Fruit fly (Drosophila melanogaster): ENCODE results near the gene CG9922.
A peak's percentile ranks its signal among the peaks of the same experiment; 100 is the strongest.

The CG9922 gene

DNA sequence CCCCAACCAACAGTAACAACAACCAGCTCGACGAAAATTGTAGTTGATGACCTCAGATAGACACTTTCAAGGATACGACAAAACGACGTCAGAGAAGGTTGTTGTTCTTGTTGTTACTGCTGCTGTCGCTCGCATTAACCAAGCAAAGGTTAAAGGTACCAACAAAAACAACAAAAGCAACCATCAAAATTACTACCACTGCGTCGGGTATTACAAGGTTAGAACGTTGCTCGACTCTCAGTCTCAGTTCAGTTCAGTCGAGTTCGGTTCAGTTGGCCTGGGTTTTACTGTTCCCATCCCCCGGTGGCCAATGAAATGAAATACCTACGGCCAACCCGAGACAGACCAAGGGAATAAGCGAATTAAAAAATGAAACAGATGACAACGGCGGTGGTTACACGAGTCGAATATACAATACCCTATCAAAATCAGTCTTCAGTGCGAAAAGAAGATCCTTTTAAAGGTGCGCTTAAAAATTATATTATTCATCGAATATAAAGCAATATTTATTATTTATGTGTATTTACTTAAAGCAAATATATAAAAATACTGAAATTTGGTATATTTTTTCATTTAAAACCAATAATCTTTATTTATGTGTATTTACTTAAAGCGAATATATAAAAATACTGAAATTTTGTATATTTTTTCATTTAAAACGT, 22.2 kb downstream of the CG9922 start (continued):
- TF ChIP-seq kah (GFP tag; optimal IDR thresholded peaks at IDR 0.05) (no peak), CG17361 (GFP tag; IDR thresholded peaks at IDR 0.05) (peak; percentile 26; the same call in 1 of the 3 replicates), CG10979 (tag; optimal IDR thresholded peaks at IDR 0.05) (peak; percentile 26), zen2 (GFP tag; IDR thresholded peaks at IDR 0.05; ENCODE audit: partially characterized antibody) (no peak), CG12299 (tag; optimal IDR thresholded peaks at IDR 0.05) (no peak), NfI (GFP tag; optimal IDR thresholded peaks at IDR 0.05) (no peak), Gug (GFP tag; IDR thresholded peaks at IDR 0.05) (no peak), sob (GFP tag; IDR thresholded peaks at IDR 0.05) (no peak), CG13624 (GFP tag; optimal IDR thresholded peaks at IDR 0.05) (no peak), slbo (GFP tag; IDR thresholded peaks at IDR 0.05) (no peak), mld (GFP tag; IDR thresholded peaks at IDR 0.05; ENCODE audit: partially characterized antibody) (no peak), abd-A (tag; optimal IDR thresholded peaks at IDR 0.05) (peak; percentile 70), CG6272 (GFP tag; IDR thresholded peaks at IDR 0.05) (no peak), CG6683 (GFP tag; optimal IDR thresholded peaks at IDR 0.05) (peak; percentile 3), Meics (GFP tag; optimal IDR thresholded peaks at IDR 0.05) (peak; percentile 6), CG17802 (tag; optimal IDR thresholded peaks at IDR 0.05) (no peak), lab (GFP tag; optimal IDR thresholded peaks at IDR 0.05) (no peak), CG5180 (GFP tag; optimal IDR thresholded peaks at IDR 0.05) (peak; percentile 9), CG14014 (GFP tag; IDR thresholded peaks at IDR 0.05) (0 out of 2 replicates have a peak, but pooled peaks have one; percentile 36), zen (tag; optimal IDR thresholded peaks at IDR 0.05) (no peak), CG12769 (tag; optimal IDR thresholded peaks at IDR 0.05) (peak; percentile 57), CG31365 (tag; optimal IDR thresholded peaks at IDR 0.05) (no peak), ase (GFP tag; IDR thresholded peaks at IDR 0.05) (0 out of 3 replicates have a peak, but pooled peaks have one; percentile 32), row (GFP tag; IDR thresholded peaks at IDR 0.05) (peak; percentile 27; the same call in 2 of the 3 replicates), nerfin-2 (GFP tag; IDR thresholded peaks at IDR 0.05; ENCODE audit: partially characterized antibody) (no peak), CG1602 (GFP tag; optimal IDR thresholded peaks at IDR 0.05) (no peak), Nf-YC (tag; optimal IDR thresholded peaks at IDR 0.05) (peak; percentile 1), Elba2 (GFP tag; optimal IDR thresholded peaks at IDR 0.05) (no peak), vvl (GFP tag; IDR thresholded peaks at IDR 0.05) (peak; percentile 13; the same call in 1 of the 2 replicates), ewg (GFP tag; optimal IDR thresholded peaks at IDR 0.05) (no peak), Asciz (GFP tag; optimal IDR thresholded peaks at IDR 0.05) (peak; percentile 7), p53 (GFP tag; optimal IDR thresholded peaks at IDR 0.05) (no peak), tap (tag; optimal IDR thresholded peaks at IDR 0.05) (no peak), pfk (GFP tag; optimal IDR thresholded peaks at IDR 0.05) (peak; percentile 87), C15 (GFP tag; IDR thresholded peaks at IDR 0.05) (no peak), CG15696 (tag; optimal IDR thresholded peaks at IDR 0.05) (peak; percentile 12), Aef1 (GFP tag; IDR thresholded peaks at IDR 0.05) (no peak), chm (GFP tag; IDR thresholded peaks at IDR 0.05) (no peak), CG2678 (tag; optimal IDR thresholded peaks at IDR 0.05) (peak; percentile 31), CG6791 (GFP tag; IDR thresholded peaks at IDR 0.05; ENCODE audit: partially characterized antibody) (no peak), Drgx (GFP tag; IDR thresholded peaks at IDR 0.05) (no peak), CG7357 (GFP tag; IDR thresholded peaks at IDR 0.05) (no peak), fd96Cb (tag; optimal IDR thresholded peaks at IDR 0.05) (no peak), CG6689 (GFP tag; IDR thresholded peaks at IDR 0.05) (no peak), CG12155 (GFP tag; optimal IDR thresholded peaks at IDR 0.05) (no peak), aop (GFP tag; IDR thresholded peaks at IDR 0.05) (no peak), nmo (GFP tag; optimal IDR thresholded peaks at IDR 0.05) (no peak), CG30020 (tag; optimal IDR thresholded peaks at IDR 0.05) (no peak), crc (GFP tag; optimal IDR thresholded peaks at IDR 0.05) (no peak)
